Worm (Caenorhabditis elegans) whole organism, L1 larva: ENCODE measurements around the gene sru-7.

ENCODE experiments used
- C04F5.9 ChIP-seq: sonication (generic microtip); optimal IDR thresholded peaks from 2 replicates; lab custom pipeline; 2016; ENCODE audit warnings: missing genetic modification characterization, missing compliant biosample characterization
- dsc-1 ChIP-seq: sonication (generic microtip); optimal IDR thresholded peaks from 2 replicates; lab custom pipeline; 2016; ENCODE audit warnings: mild to moderate bottlenecking, missing genetic modification characterization, missing compliant biosample characterization
- egl-13 ChIP-seq: sonication (generic microtip); optimal IDR thresholded peaks from 2 replicates; lab custom pipeline; 2016; ENCODE audit warnings: missing genotype, missing genetic modification reagents, missing genetic modification characterization, missing compliant biosample characterization
- egl-27 ChIP-seq, 2 experiments: fragments of 150-350 bp in 1 of 2; sonication (generic microtip); optimal IDR thresholded peaks; 3 replicates each; lab custom pipeline; 2017 to 2018; ENCODE audit warnings: missing biosample characterization in 2 of 2, missing genetic modification characterization in 2 of 2, missing genetic modification reagents in 2 of 2
- jun-1 ChIP-seq: fragments of 150-350 bp; optimal IDR thresholded peaks from 2 replicates; lab custom pipeline; 2014; ENCODE audit warnings: missing biosample characterization, missing genetic modification reagents, missing genetic modification characterization
- lin-35 ChIP-seq, 2 experiments: fragments of 150-350 bp; optimal IDR thresholded peaks; 2 replicates each; lab custom pipeline; 2014; ENCODE audit warnings: missing biosample characterization in 2 of 2, missing genetic modification characterization in 2 of 2, missing genetic modification reagents in 2 of 2
- lin-39 ChIP-seq: fragments of 150-350 bp; optimal IDR thresholded peaks from 2 replicates; lab custom pipeline; 2014; ENCODE audit warnings: missing biosample characterization, missing genetic modification reagents, missing genetic modification characterization
- lir-3 ChIP-seq: sonication (generic microtip); optimal IDR thresholded peaks from 2 replicates; lab custom pipeline; 2016; ENCODE audit warnings: mild to moderate bottlenecking, missing genetic modification characterization, moderate library complexity, missing compliant biosample characterization; ENCODE audit not compliant: poor library complexity
- unc-130 ChIP-seq: fragments of 150-350 bp; optimal IDR thresholded peaks from 2 replicates; lab custom pipeline; 2017; ENCODE audit warnings: missing biosample characterization, missing genetic modification characterization, inconsistent platforms
- unc-86 ChIP-seq: sonication (generic microtip); optimal IDR thresholded peaks from 2 replicates; lab custom pipeline; 2016; ENCODE audit warnings: missing genetic modification characterization, missing compliant biosample characterization
- ztf-11 ChIP-seq, 2 experiments: sonication (generic microtip); optimal IDR thresholded peaks; 2 replicates each; lab custom pipeline; 2016 to 2017; ENCODE audit warnings: missing genetic modification characterization in 2 of 2, missing biosample characterization in 1 of 2, missing compliant biosample characterization in 1 of 2

DNA sequence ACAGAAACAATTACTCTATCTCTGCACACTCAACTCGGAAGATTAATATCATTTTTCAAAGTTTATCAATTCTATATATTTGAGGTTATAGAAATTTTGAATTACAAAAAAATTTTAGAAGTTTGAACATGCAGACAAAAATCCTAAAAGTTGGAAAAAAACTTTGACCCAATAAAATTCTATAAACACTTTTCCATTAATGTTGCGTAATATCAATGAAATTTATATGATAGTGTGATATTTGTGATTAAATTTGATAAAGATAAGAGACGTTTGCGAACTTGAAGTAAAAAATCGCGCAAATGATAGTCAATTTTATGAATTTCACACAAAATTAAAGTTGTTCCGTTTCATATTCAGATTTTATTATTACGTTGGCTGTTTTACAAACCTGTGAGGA lies 38.3 kb upstream of the sru-7 start:
- TF ChIP-seq ztf-11 (tag; optimal IDR thresholded peaks at IDR 0.05; lab: Kevin White, UChicago) (no peak), egl-27 (tag; optimal IDR thresholded peaks at IDR 0.05; lab: Kevin White, UChicago) (no peak), C04F5.9 (tag; lab: Kevin White, UChicago) (no peak), lin-39 (tag; lab: Kevin White, UChicago) (no peak), egl-13 (no peak), jun-1 (tag; lab: Kevin White, UChicago) (no peak), dsc-1 (tag; lab: Kevin White, UChicago) (no peak), unc-130 (no peak), unc-86 (tag; lab: Kevin White, UChicago) (no peak), lir-3 (no peak), lin-35 (GFP tag; optimal IDR thresholded peaks at IDR 0.05; lab: Kevin White, UChicago) (no peak)
